Worm (Caenorhabditis elegans): ENCODE results near the gene pcp-5.
A peak's percentile ranks its signal among the peaks of the same experiment; 100 is the strongest.

DNA sequence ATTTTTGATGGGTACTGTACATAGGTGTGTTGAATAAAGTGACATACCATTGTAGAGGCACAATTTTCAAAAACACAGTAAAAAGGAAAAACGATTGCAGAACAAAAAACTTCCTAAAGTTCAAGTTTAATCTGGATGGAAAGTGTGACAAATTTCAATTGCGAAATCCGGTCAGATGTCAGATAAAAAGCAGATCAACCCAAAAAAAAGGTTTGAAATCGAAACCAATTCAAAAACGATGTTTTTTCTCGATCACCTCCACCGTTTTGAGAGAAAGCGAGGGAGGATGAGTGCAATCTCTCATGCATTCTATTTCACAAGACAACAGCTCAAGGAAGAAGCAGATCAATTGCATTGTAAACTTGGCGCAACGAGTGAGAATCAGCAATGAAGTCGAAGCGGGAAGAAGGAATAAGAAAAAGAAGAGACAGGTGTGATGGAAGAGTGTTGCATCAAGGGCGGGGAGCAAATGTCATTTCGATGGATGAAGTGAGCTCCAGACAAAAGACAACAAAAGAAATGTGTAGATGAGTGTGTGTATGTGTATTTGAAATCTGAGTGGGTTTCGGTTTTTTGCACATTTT lies 27.2 kb downstream of the pcp-5 start:
- no peak for TF ChIP-seq nhr-12 (tag; optimal IDR thresholded peaks at IDR 0.05)
- TF ChIP-seq zag-1 (tag; optimal IDR thresholded peaks at IDR 0.05), result no peak
- TF ChIP-seq tbx-2 (tag; optimal IDR thresholded peaks at IDR 0.05), result no peak
- no peak for TF ChIP-seq snpc-4 (tag; optimal IDR thresholded peaks at IDR 0.05)
- TF ChIP-seq ama-1 (optimal IDR thresholded peaks at IDR 0.05), result no peak
- no peak for TF ChIP-seq pag-3 (tag; optimal IDR thresholded peaks at IDR 0.05; ENCODE audit: borderline replicate concordance, insufficient read depth)
- no peak for TF ChIP-seq efl-3 (GFP tag; optimal IDR thresholded peaks at IDR 0.05)
- no peak for TF ChIP-seq zip-4 (GFP tag; optimal IDR thresholded peaks at IDR 0.05)
- TF ChIP-seq fkh-10 (GFP tag; optimal IDR thresholded peaks at IDR 0.05), result no peak
- no peak for TF ChIP-seq fos-1 (tag; optimal IDR thresholded peaks at IDR 0.05)
- peak; percentile 21 for TF ChIP-seq unc-130 (tag; optimal IDR thresholded peaks at IDR 0.05)

Data from whole organism, L1 larva.